Fruit fly (Drosophila melanogaster): ENCODE measurements around the gene mgl.

The mgl gene

dm6 chrX:9343480-9344477, 156.2 kb downstream of the mgl start (continued):
- TF ChIP-seq D (optimal IDR thresholded peaks at IDR 0.05) (no peak), D (GFP tag; optimal IDR thresholded peaks at IDR 0.05) (no peak), Taf1 (GFP tag; IDR thresholded peaks at IDR 0.05) (peak; percentile 75), Dad (GFP tag; optimal IDR thresholded peaks at IDR 0.05) (peak; percentile 48), zen2 (GFP tag; IDR thresholded peaks at IDR 0.05; ENCODE audit: partially characterized antibody) (no peak), grau (tag; optimal IDR thresholded peaks at IDR 0.05) (peak; percentile 71)

- TF ChIP-seq chinmo (GFP tag; IDR thresholded peaks at IDR 0.05; ENCODE audit: partially characterized antibody) = peak; percentile 73; the same call in 1 of the 4 replicates
- TF ChIP-seq CG6175 (GFP tag; IDR thresholded peaks at IDR 0.05) = peak; percentile 38; the same call in 1 of the 3 replicates
- TF ChIP-seq Side (GFP tag; optimal IDR thresholded peaks at IDR 0.05) = no peak
- no peak for TF ChIP-seq CG9215 (GFP tag; IDR thresholded peaks at IDR 0.05)
- no peak for TF ChIP-seq zen2 (GFP tag; IDR thresholded peaks at IDR 0.05; ENCODE audit: partially characterized antibody)
- no peak for TF ChIP-seq CG34224 (GFP tag; IDR thresholded peaks at IDR 0.05; ENCODE audit: partially characterized antibody)
- TF ChIP-seq Blimp-1 (GFP tag; optimal IDR thresholded peaks at IDR 0.05) = peak; percentile 9
- no peak for TF ChIP-seq NC2α (GFP tag; optimal IDR thresholded peaks at IDR 0.05)
- no peak for TF ChIP-seq chn (GFP tag; optimal IDR thresholded peaks at IDR 0.05)
- no peak for TF ChIP-seq crp (GFP tag; optimal IDR thresholded peaks at IDR 0.05)
- TF ChIP-seq Vsx1 (GFP tag; optimal IDR thresholded peaks at IDR 0.05) = no peak
- 0 out of 2 replicates have a peak, but pooled peaks have one; percentile 9 for TF ChIP-seq HLH3B (GFP tag; IDR thresholded peaks at IDR 0.05)
- TF ChIP-seq CG30020 (tag; optimal IDR thresholded peaks at IDR 0.05) = no peak
- TF ChIP-seq PHDP (tag; optimal IDR thresholded peaks at IDR 0.05) = no peak
- 0 out of 2 replicates have a peak, but pooled peaks have one; percentile 17 for TF ChIP-seq Nf-YA (GFP tag; IDR thresholded peaks at IDR 0.05)
- TF ChIP-seq CG32532 (GFP tag; IDR thresholded peaks at IDR 0.05) = 0 out of 2 replicates have a peak, but pooled peaks have one; percentile 18
- no peak for TF ChIP-seq Ravus (GFP tag; IDR thresholded peaks at IDR 0.05)
- TF ChIP-seq Rfx (GFP tag; IDR thresholded peaks at IDR 0.05) = peak; percentile 32; the same call in 1 of the 2 replicates
- TF ChIP-seq toy (GFP tag; IDR thresholded peaks at IDR 0.05) = no peak
- peak; percentile 8 for TF ChIP-seq CG10979 (tag; optimal IDR thresholded peaks at IDR 0.05)
- TF ChIP-seq tap (tag; optimal IDR thresholded peaks at IDR 0.05) = no peak
- TF ChIP-seq phol (tag; optimal IDR thresholded peaks at IDR 0.05) = peak; percentile 6
- TF ChIP-seq CG13894 (tag; optimal IDR thresholded peaks at IDR 0.05) = no peak
- no peak for TF ChIP-seq CG2202 (tag; optimal IDR thresholded peaks at IDR 0.05)
- peak; percentile 10 for TF ChIP-seq Meics (GFP tag; optimal IDR thresholded peaks at IDR 0.05)
- TF ChIP-seq CG1832 (GFP tag; optimal IDR thresholded peaks at IDR 0.05) = no peak
- 0 out of 2 replicates have a peak, but pooled peaks have one; percentile 9 for TF ChIP-seq ttk (GFP tag; IDR thresholded peaks at IDR 0.05)
- TF ChIP-seq bsh (GFP tag; optimal IDR thresholded peaks at IDR 0.05) = peak in 1 of 2 experiments; percentile 14
- no peak for TF ChIP-seq bigmax (GFP tag; optimal IDR thresholded peaks at IDR 0.05)
- no peak for TF ChIP-seq sens (GFP tag)
- no peak for TF ChIP-seq CG15696 (tag; optimal IDR thresholded peaks at IDR 0.05)
- no peak for TF ChIP-seq ERR (GFP tag; optimal IDR thresholded peaks at IDR 0.05)
- 0 out of 3 replicates have a peak, but pooled peaks have one; percentile 33 for TF ChIP-seq sr (GFP tag; IDR thresholded peaks at IDR 0.05)
- TF ChIP-seq CG11247 (GFP tag; IDR thresholded peaks at IDR 0.05) = no peak
- no peak for TF ChIP-seq lov (optimal IDR thresholded peaks at IDR 0.05)
- 0 out of 3 replicates have a peak, but pooled peaks have one; percentile 46 for TF ChIP-seq lov (GFP tag; IDR thresholded peaks at IDR 0.05)
- TF ChIP-seq Mes4 (GFP tag; optimal IDR thresholded peaks at IDR 0.05) = no peak
- peak; percentile 86 for TF ChIP-seq crol (GFP tag; IDR thresholded peaks at IDR 0.05)
- TF ChIP-seq CG4360 (GFP tag; IDR thresholded peaks at IDR 0.05) = peak; percentile 55
- TF ChIP-seq Drgx (GFP tag; IDR thresholded peaks at IDR 0.05) = 0 out of 2 replicates have a peak, but pooled peaks have one; percentile 10
- no peak for TF ChIP-seq CG33213 (GFP tag; optimal IDR thresholded peaks at IDR 0.05)
- no peak for TF ChIP-seq CG9727 (GFP tag; optimal IDR thresholded peaks at IDR 0.05)
Observed at dm6 chrX:9332208-9332607, 167.7 kb downstream of the mgl start.

Data from whole organism, embryonic.